Worm (Caenorhabditis elegans) whole organism, young adult: ENCODE measurements around the gene aptf-4.

ENCODE experiments used
- B0019.2 ChIP-seq: fragments of 200-800 bp; sonication (Bioruptor generic); conservative IDR thresholded peaks from 2 replicates; pipeline ENCODE4 v1.3.6; 2022; ENCODE audit warnings: missing genetic modification reagents, missing genetic modification characterization, missing compliant biosample characterization
- B0261.1 ChIP-seq: sonication (generic microtip); optimal IDR thresholded peaks from 2 replicates; lab custom pipeline; 2016; ENCODE audit warnings: mild to moderate bottlenecking, missing genetic modification characterization, moderate library complexity, missing compliant biosample characterization
- B0336.3 ChIP-seq: fragments of 200-800 bp; sonication (Bioruptor generic); IDR thresholded peaks from 2 replicates; pipeline ENCODE4 v1.3.6; 2022; ENCODE audit warnings: missing genetic modification characterization, missing compliant biosample characterization
- C06A6.2 ChIP-seq: fragments of 200-800 bp; sonication (Bioruptor generic); conservative IDR thresholded peaks from 2 replicates; pipeline ENCODE4 v1.3.6; 2022; ENCODE audit warnings: missing genetic modification characterization, missing compliant biosample characterization
- F22D6.2 ChIP-seq: sonication (generic microtip); optimal IDR thresholded peaks from 2 replicates; lab custom pipeline; 2016; ENCODE audit warnings: mild to moderate bottlenecking, missing genetic modification characterization, missing compliant biosample characterization
- F39B2.1 ChIP-seq: fragments of 200-800 bp; sonication (Bioruptor generic); IDR thresholded peaks from 2 replicates; pipeline ENCODE4 v1.3.6; 2022; ENCODE audit warnings: missing genetic modification reagents, missing genetic modification characterization, missing compliant biosample characterization
- F52B5.7 ChIP-seq: sonication (generic microtip); optimal IDR thresholded peaks from 2 replicates; lab custom pipeline; 2016; ENCODE audit warnings: mild to moderate bottlenecking, missing genetic modification characterization, missing compliant biosample characterization
- F55B11.4 ChIP-seq: sonication (generic microtip); optimal IDR thresholded peaks from 2 replicates; lab custom pipeline; 2016; ENCODE audit warnings: missing compliant biosample characterization, missing genetic modification characterization, borderline replicate concordance; ENCODE audit not compliant: insufficient read depth
- F57A8.1 ChIP-seq: fragments of 200-800 bp; sonication (Bioruptor generic); optimal IDR thresholded peaks from 2 replicates; lab custom pipeline; 2018; ENCODE audit warnings: mild to moderate bottlenecking, missing genetic modification characterization, moderate library complexity, missing compliant biosample characterization
- T07F8.4 ChIP-seq: sonication (generic microtip); optimal IDR thresholded peaks from 2 replicates; lab custom pipeline; 2016; ENCODE audit warnings: mild to moderate bottlenecking, missing genetic modification characterization, moderate library complexity, missing compliant biosample characterization
- Y56A3A.18 ChIP-seq: fragments of 200-800 bp; sonication (Bioruptor generic); IDR thresholded peaks from 2 replicates; pipeline ENCODE4 v1.3.6; 2022; ENCODE audit warnings: missing genetic modification reagents, missing genetic modification characterization, missing compliant biosample characterization
- ZK185.1 ChIP-seq: sonication (generic microtip); optimal IDR thresholded peaks from 2 replicates; lab custom pipeline; 2016; ENCODE audit warnings: mild to moderate bottlenecking, missing genetic modification characterization, missing compliant biosample characterization; ENCODE audit not compliant: poor library complexity, severe bottlenecking
- ama-1 ChIP-seq, 3 experiments: fragments of 150-350 bp in 1 of 3; sonication (generic microtip) in 2 of 3; optimal IDR thresholded peaks; 2 replicates each; lab custom pipeline; 2014 to 2018; ENCODE audit warnings: missing biosample characterization in 2 of 3, missing genetic modification characterization in 2 of 3, missing genetic modification reagents in 2 of 3
- athp-1 ChIP-seq: sonication (generic microtip); optimal IDR thresholded peaks from 2 replicates; lab custom pipeline; 2017; ENCODE audit warnings: mild to moderate bottlenecking, missing genetic modification characterization, missing compliant biosample characterization
- attf-3 ChIP-seq: fragments of 200-800 bp; sonication (Bioruptor generic); conservative IDR thresholded peaks from 2 replicates; pipeline ENCODE4 v1.3.6; 2022; ENCODE audit warnings: missing genetic modification reagents, missing genetic modification characterization, missing compliant biosample characterization
- bed-1 ChIP-seq: fragments of 200-800 bp; sonication (Bioruptor generic); IDR thresholded peaks from 2 replicates; pipeline ENCODE4 v1.3.6; 2022; ENCODE audit warnings: missing genetic modification reagents, missing genetic modification characterization, missing compliant biosample characterization
- bed-2 ChIP-seq: fragments of 200-800 bp; sonication (Bioruptor generic); IDR thresholded peaks from 2 replicates; pipeline ENCODE4 v1.3.6; 2022; ENCODE audit warnings: missing genetic modification reagents, missing genetic modification characterization, missing compliant biosample characterization
- ccch-3 ChIP-seq: fragments of 200-800 bp; sonication (Bioruptor generic); optimal IDR thresholded peaks from 2 replicates; lab custom pipeline; 2018; ENCODE audit warnings: mild to moderate bottlenecking, missing genetic modification characterization, missing compliant biosample characterization
- cebp-1 ChIP-seq, 2 experiments: fragments of 200-800 bp in 1 of 2; sonication (Bioruptor generic) in 1 of 2; sonication (generic microtip) in 1 of 2; IDR thresholded peaks in 1 of 2; optimal IDR thresholded peaks in 1 of 2; 2 replicates each; pipeline versions ENCODE4 v1.3.6 to Lab custom; 2017 to 2022; ENCODE audit warnings: missing compliant biosample characterization in 2 of 2, missing genetic modification characterization in 2 of 2, mild to moderate bottlenecking in 1 of 2, missing genetic modification reagents in 1 of 2, moderate library complexity in 1 of 2
- cebp-2 ChIP-seq: fragments of 200-800 bp; sonication (Bioruptor generic); IDR thresholded peaks from 2 replicates; pipeline ENCODE4 v1.3.6; 2022; ENCODE audit warnings: missing genetic modification characterization, missing compliant biosample characterization
- ceh-27 ChIP-seq: fragments of 200-800 bp; sonication (Bioruptor generic); optimal IDR thresholded peaks from 2 replicates; lab custom pipeline; 2018; ENCODE audit warnings: mild to moderate bottlenecking, missing genetic modification characterization, moderate library complexity, missing compliant biosample characterization
- ceh-79 ChIP-seq: sonication (generic microtip); optimal IDR thresholded peaks from 2 replicates; lab custom pipeline; 2017; ENCODE audit warnings: mild to moderate bottlenecking, missing genetic modification characterization, missing compliant biosample characterization
- chd-7 ChIP-seq: sonication (generic microtip); optimal IDR thresholded peaks from 2 replicates; lab custom pipeline; 2016; ENCODE audit warnings: mild to moderate bottlenecking, missing genetic modification characterization, moderate library complexity, missing compliant biosample characterization
- dox-1 ChIP-seq: fragments of 200-800 bp; sonication (Bioruptor generic); IDR thresholded peaks from 2 replicates; pipeline ENCODE4 v1.3.6; 2022; ENCODE audit warnings: missing genetic modification reagents, missing genetic modification characterization, missing compliant biosample characterization
- egl-44 ChIP-seq: fragments of 200-800 bp; sonication (Bioruptor generic); IDR thresholded peaks from 2 replicates; pipeline ENCODE4 v1.3.6; 2022; ENCODE audit warnings: missing genetic modification reagents, missing genetic modification characterization, missing compliant biosample characterization
- ekl-4 ChIP-seq: fragments of 200-800 bp; sonication (Bioruptor generic); IDR thresholded peaks from 2 replicates; pipeline ENCODE4 v1.3.6; 2022; ENCODE audit warnings: missing genetic modification reagents, missing genetic modification characterization, missing compliant biosample characterization
- ets-4 ChIP-seq: fragments of 200-800 bp; sonication (Bioruptor generic); optimal IDR thresholded peaks from 2 replicates; lab custom pipeline; 2018; ENCODE audit warnings: mild to moderate bottlenecking, missing genetic modification characterization, missing compliant biosample characterization
- fkh-3 ChIP-seq: sonication (generic microtip); optimal IDR thresholded peaks from 2 replicates; lab custom pipeline; 2016; ENCODE audit warnings: mild to moderate bottlenecking, missing genetic modification characterization, missing compliant biosample characterization
- gei-17 ChIP-seq: fragments of 200-800 bp; sonication (Bioruptor generic); optimal IDR thresholded peaks from 2 replicates; lab custom pipeline; 2018; ENCODE audit warnings: mild to moderate bottlenecking, missing genetic modification characterization, missing compliant biosample characterization
- hlh-12 ChIP-seq: sonication (generic microtip); optimal IDR thresholded peaks from 2 replicates; lab custom pipeline; 2016; ENCODE audit warnings: missing genetic modification characterization, missing compliant biosample characterization
- hrde-1 ChIP-seq: sonication (generic microtip); optimal IDR thresholded peaks from 2 replicates; lab custom pipeline; 2016; ENCODE audit warnings: missing genetic modification characterization, mild to moderate bottlenecking, missing compliant biosample characterization, moderate library complexity, missing genotype, missing genetic modification reagents, borderline replicate concordance
- lin-35 ChIP-seq, 3 experiments: fragments of 150-350 bp in 2 of 3; sonication (generic microtip) in 1 of 3; optimal IDR thresholded peaks; 2 replicates each; lab custom pipeline; 2014 to 2018; ENCODE audit warnings: missing biosample characterization in 3 of 3, missing genetic modification characterization in 3 of 3, missing genetic modification reagents in 3 of 3
- lin-40 ChIP-seq: sonication (generic microtip); optimal IDR thresholded peaks from 2 replicates; lab custom pipeline; 2016; ENCODE audit warnings: missing genetic modification characterization, mild to moderate bottlenecking, missing compliant biosample characterization, missing genotype, missing genetic modification reagents
- lin-54 ChIP-seq: fragments of 200-800 bp; sonication (Bioruptor generic); optimal IDR thresholded peaks from 2 replicates; lab custom pipeline; 2018; ENCODE audit warnings: mild to moderate bottlenecking, missing genetic modification characterization, missing compliant biosample characterization
- lir-1 ChIP-seq: fragments of 200-800 bp; sonication (Bioruptor generic); conservative IDR thresholded peaks from 2 replicates; pipeline ENCODE4 v1.3.6; 2022; ENCODE audit warnings: missing genetic modification reagents, missing genetic modification characterization, missing compliant biosample characterization
- madf-10 ChIP-seq: sonication (generic microtip); optimal IDR thresholded peaks from 2 replicates; lab custom pipeline; 2016; ENCODE audit warnings: mild to moderate bottlenecking, missing genetic modification characterization, missing compliant biosample characterization
- nfya-2 ChIP-seq: fragments of 200-800 bp; sonication (Bioruptor generic); IDR thresholded peaks from 2 replicates; pipeline ENCODE4 v1.3.6; 2022; ENCODE audit warnings: missing genetic modification reagents, missing genetic modification characterization, missing compliant biosample characterization
- nhr-120 ChIP-seq: fragments of 200-800 bp; sonication (Bioruptor generic); IDR thresholded peaks from 2 replicates; pipeline ENCODE4 v1.3.6; 2022; ENCODE audit warnings: missing genetic modification characterization, missing compliant biosample characterization
- nhr-80 ChIP-seq: sonication (generic microtip); optimal IDR thresholded peaks from 2 replicates; lab custom pipeline; 2016; ENCODE audit warnings: missing genetic modification characterization, missing compliant biosample characterization
- nhr-90 ChIP-seq: sonication (generic microtip); optimal IDR thresholded peaks from 2 replicates; lab custom pipeline; 2016; ENCODE audit warnings: missing genotype, mild to moderate bottlenecking, missing genetic modification characterization, missing compliant biosample characterization
- rcor-1 ChIP-seq: fragments of 200-800 bp; sonication (Bioruptor generic); IDR thresholded peaks from 2 replicates; pipeline ENCODE4 v1.3.6; 2022; ENCODE audit warnings: missing genetic modification reagents, missing genetic modification characterization, missing compliant biosample characterization
- snpc-1.1 ChIP-seq: sonication (generic microtip); optimal IDR thresholded peaks from 2 replicates; lab custom pipeline; 2017; ENCODE audit warnings: missing genetic modification characterization, mild to moderate bottlenecking, missing compliant biosample characterization, antibody characterized with exemption, moderate library complexity, missing genotype, missing genetic modification reagents; ENCODE audit not compliant: insufficient read depth
- zfh-2 ChIP-seq: fragments of 200-800 bp; sonication (Bioruptor generic); conservative IDR thresholded peaks from 2 replicates; pipeline ENCODE4 v1.3.6; 2022; ENCODE audit warnings: missing genetic modification reagents, missing genetic modification characterization, missing compliant biosample characterization
- zim-3 ChIP-seq: sonication (generic microtip); optimal IDR thresholded peaks from 2 replicates; lab custom pipeline; 2017; ENCODE audit warnings: mild to moderate bottlenecking, missing genetic modification characterization, moderate library complexity, missing compliant biosample characterization
- ztf-18 ChIP-seq: sonication (generic microtip); optimal IDR thresholded peaks from 2 replicates; lab custom pipeline; 2016; ENCODE audit warnings: missing genotype, mild to moderate bottlenecking, missing genetic modification characterization, missing compliant biosample characterization
- ztf-22 ChIP-seq: fragments of 200-800 bp; sonication (Bioruptor generic); optimal IDR thresholded peaks from 2 replicates; lab custom pipeline; 2018; ENCODE audit warnings: mild to moderate bottlenecking, missing genetic modification characterization, moderate library complexity, missing compliant biosample characterization
- ztf-3 ChIP-seq: fragments of 200-800 bp; sonication (Bioruptor generic); optimal IDR thresholded peaks from 2 replicates; lab custom pipeline; 2018; ENCODE audit warnings: mild to moderate bottlenecking, missing genetic modification characterization, missing compliant biosample characterization

Gene aptf-4

ce11 chrII:8546975-8547374, 43.8 kb upstream of the aptf-4 start (continued):
- no peak for TF ChIP-seq zim-3 (tag; lab: Kevin White, UChicago)
- TF ChIP-seq lin-40 (tag; lab: Kevin White, UChicago) = no peak
- no peak for TF ChIP-seq dox-1 (GFP tag; lab: Robert Waterston, UW)
- TF ChIP-seq hlh-12 (tag; lab: Kevin White, UChicago) = peak; percentile 83
- TF ChIP-seq F57A8.1 (GFP tag; lab: Kevin White, UChicago) = peak; percentile 98
- TF ChIP-seq attf-3 (GFP tag; lab: Robert Waterston, UW) = 0 out of 2 replicates have a peak, but pooled peaks have one; percentile 13
- TF ChIP-seq ekl-4 (GFP tag; lab: Robert Waterston, UW) = peak; percentile 83
- no peak for TF ChIP-seq F39B2.1 (GFP tag; lab: Robert Waterston, UW)
- TF ChIP-seq nhr-120 (GFP tag; lab: Robert Waterston, UW) = 0 out of 2 replicates have a peak, but pooled peaks have one; percentile 69
- TF ChIP-seq nhr-90 (tag; lab: Kevin White, UChicago) = peak; percentile 93
- TF ChIP-seq ceh-79 (tag; lab: Kevin White, UChicago) = peak; percentile 32
- TF ChIP-seq lin-54 (GFP tag; lab: Kevin White, UChicago) = no peak
- TF ChIP-seq ccch-3 (GFP tag; lab: Kevin White, UChicago) = no peak
- TF ChIP-seq bed-1 (GFP tag; lab: Robert Waterston, UW) = no peak
- no peak for TF ChIP-seq F55B11.4 (tag; lab: Kevin White, UChicago)
- no peak for TF ChIP-seq gei-17 (GFP tag; lab: Kevin White, UChicago)
- no peak for TF ChIP-seq B0336.3 (GFP tag; lab: Robert Waterston, UW)
- TF ChIP-seq C06A6.2 (GFP tag; lab: Robert Waterston, UW) = peak; percentile 65
- peak; percentile 64 for TF ChIP-seq nhr-80
- peak; percentile 94 for TF ChIP-seq fkh-3 (tag; lab: Kevin White, UChicago)
- peak; percentile 93 for TF ChIP-seq ets-4 (GFP tag; lab: Kevin White, UChicago)
- no peak for TF ChIP-seq ztf-3
- TF ChIP-seq cebp-2 (GFP tag; lab: Robert Waterston, UW) = peak; percentile 98
- peak; percentile 85 for TF ChIP-seq T07F8.4 (tag; lab: Kevin White, UChicago)
- no peak for TF ChIP-seq bed-2 (GFP tag; lab: Robert Waterston, UW)
- 0 out of 2 replicates have a peak, but pooled peaks have one; percentile 44 for TF ChIP-seq lir-1
- TF ChIP-seq snpc-1.1 = peak; percentile 64
- TF ChIP-seq B0019.2 (GFP tag; lab: Robert Waterston, UW) = no peak
- TF ChIP-seq ama-1 (optimal IDR thresholded peaks at IDR 0.05; lab: Kevin White, UChicago) = no peak
- TF ChIP-seq ama-1 (GFP tag; optimal IDR thresholded peaks at IDR 0.05; lab: Kevin White, UChicago) = peak in 1 of 2 experiments; percentile 60
- peak; percentile 88 for TF ChIP-seq ZK185.1 (tag; lab: Kevin White, UChicago)
- no peak for TF ChIP-seq chd-7 (tag; lab: Kevin White, UChicago)
- TF ChIP-seq F52B5.7 (tag; lab: Kevin White, UChicago) = no peak
- TF ChIP-seq F22D6.2 (tag; lab: Kevin White, UChicago) = no peak
- peak; percentile 80 for TF ChIP-seq ztf-18 (tag; lab: Kevin White, UChicago)
- TF ChIP-seq nfya-2 (GFP tag; lab: Robert Waterston, UW) = 0 out of 2 replicates have a peak, but pooled peaks have one; percentile 35
- TF ChIP-seq rcor-1 = 0 out of 2 replicates have a peak, but pooled peaks have one; percentile 41
- peak; percentile 58; the same call in 1 of the 2 replicates for TF ChIP-seq cebp-1 (GFP tag; IDR thresholded peaks at IDR 0.05; lab: Robert Waterston, UW)
- no peak for TF ChIP-seq cebp-1 (tag; optimal IDR thresholded peaks at IDR 0.05; lab: Kevin White, UChicago)
- no peak for TF ChIP-seq lin-35 (GFP tag; optimal IDR thresholded peaks at IDR 0.05; lab: Kevin White, UChicago)
- peak; percentile 84 for TF ChIP-seq egl-44 (GFP tag; lab: Robert Waterston, UW)
- TF ChIP-seq ztf-22 (GFP tag; lab: Kevin White, UChicago) = peak; percentile 77
- TF ChIP-seq zfh-2 = no peak
- peak; percentile 75 for TF ChIP-seq ceh-27
- TF ChIP-seq hrde-1 (tag; lab: Kevin White, UChicago) = peak; percentile 72
- peak; percentile 60 for TF ChIP-seq madf-10
- no peak for TF ChIP-seq athp-1 (tag; lab: Kevin White, UChicago)
- peak; percentile 91 for TF ChIP-seq Y56A3A.18 (GFP tag; lab: Robert Waterston, UW)
- peak; percentile 90 for TF ChIP-seq B0261.1
